Worm (Caenorhabditis elegans): ENCODE results near the gene T27F7.12.

- TF ChIP-seq nhr-76 (tag; optimal IDR thresholded peaks at IDR 0.05) (no peak), mls-2 (tag; optimal IDR thresholded peaks at IDR 0.05) (no peak), ztf-11 (tag; optimal IDR thresholded peaks at IDR 0.05) (no peak), pha-4 (tag; optimal IDR thresholded peaks at IDR 0.05) (no peak), mep-1 (tag; optimal IDR thresholded peaks at IDR 0.05) (no peak), snpc-4 (tag; optimal IDR thresholded peaks at IDR 0.05) (no peak), nhr-237 (tag; optimal IDR thresholded peaks at IDR 0.05) (no peak), blmp-1 (tag; optimal IDR thresholded peaks at IDR 0.05) (no peak)
Measured at ce11 chrII:4943849-4944248, 46.1 kb upstream of the T27F7.12 start, which contains the start of gene mdt-4.

Measured in whole organism, mixed stage, embryonic.